Worm (Caenorhabditis elegans): ENCODE data around the gene cest-7.

DNA sequence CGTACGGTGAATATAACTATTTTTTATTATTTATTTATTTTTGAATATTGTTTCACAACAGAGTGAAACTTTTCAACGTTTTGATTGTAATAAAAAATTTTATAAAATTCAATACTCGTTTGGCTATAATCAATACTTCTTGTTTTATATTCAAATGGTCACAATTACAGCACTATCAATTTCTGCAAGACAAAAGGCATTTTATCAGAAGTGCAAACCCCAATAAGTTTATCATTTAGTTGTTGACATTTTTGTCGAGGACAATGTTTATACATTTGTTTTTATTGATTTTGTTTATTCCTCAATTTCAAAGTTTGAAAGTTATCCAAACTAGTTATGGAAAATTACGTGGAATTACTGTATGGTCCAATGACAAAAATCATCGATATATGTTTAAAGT lies 3.8 kb upstream of the cest-7 start, which contains the start of gene cest-9.1:
- TF ChIP-seq nhr-80 (tag; optimal IDR thresholded peaks at IDR 0.05) = peak; percentile 10
- no peak for TF ChIP-seq ceh-79 (tag; optimal IDR thresholded peaks at IDR 0.05)
- no peak for TF ChIP-seq unc-130 (GFP tag; optimal IDR thresholded peaks at IDR 0.05)
- TF ChIP-seq xnd-1 (tag; optimal IDR thresholded peaks at IDR 0.05) = no peak
- TF ChIP-seq nfya-2 (GFP tag; IDR thresholded peaks at IDR 0.05) = no peak
- TF ChIP-seq F23B12.7 (tag; optimal IDR thresholded peaks at IDR 0.05; ENCODE audit: insufficient read depth) = no peak
- TF ChIP-seq pha-4 (tag; optimal IDR thresholded peaks at IDR 0.05) = no peak
- TF ChIP-seq lin-35 (GFP tag; optimal IDR thresholded peaks at IDR 0.05) = no peak
- no peak for TF ChIP-seq nhr-90 (tag; optimal IDR thresholded peaks at IDR 0.05)
- TF ChIP-seq hmg-1.2 (GFP tag; IDR thresholded peaks at IDR 0.05) = no peak
- no peak for TF ChIP-seq ccch-3 (GFP tag; optimal IDR thresholded peaks at IDR 0.05)

Data from whole organism, young adult.